Worm (Caenorhabditis elegans) whole organism, midembryonic: ENCODE data around the gene ubc-8.

Experiments
- T22C8.4 ChIP-seq: fragments of 200-800 bp; sonication (Bioruptor generic); IDR thresholded peaks from 2 replicates; pipeline ENCODE4 v1.3.6; 2022; ENCODE audit warnings: missing genetic modification characterization, missing compliant biosample characterization
- cog-1 ChIP-seq: sonication (generic microtip); optimal IDR thresholded peaks from 2 replicates; lab custom pipeline; 2016; ENCODE audit warnings: missing genetic modification characterization, missing compliant biosample characterization
- flt-1 ChIP-seq: fragments of 200-800 bp; sonication (Bioruptor generic); IDR thresholded peaks from 2 replicates; pipeline ENCODE4 v1.3.6; 2022; ENCODE audit warnings: missing genetic modification characterization, missing compliant biosample characterization
- ref-1 ChIP-seq: fragments of 200-800 bp; sonication (Bioruptor generic); conservative IDR thresholded peaks from 2 replicates; pipeline ENCODE4 v1.3.6; 2022; ENCODE audit warnings: missing genetic modification reagents, missing genetic modification characterization, missing compliant biosample characterization
- tab-1 ChIP-seq: fragments of 200-800 bp; sonication (Bioruptor generic); IDR thresholded peaks from 2 replicates; pipeline ENCODE4 v1.3.6; 2022; ENCODE audit warnings: missing genetic modification characterization, missing compliant biosample characterization
- ztf-23 ChIP-seq: fragments of 200-800 bp; sonication (Bioruptor generic); IDR thresholded peaks from 2 replicates; pipeline ENCODE4 v1.3.6; 2022; ENCODE audit warnings: missing genetic modification reagents, missing genetic modification characterization, missing compliant biosample characterization

DNA sequence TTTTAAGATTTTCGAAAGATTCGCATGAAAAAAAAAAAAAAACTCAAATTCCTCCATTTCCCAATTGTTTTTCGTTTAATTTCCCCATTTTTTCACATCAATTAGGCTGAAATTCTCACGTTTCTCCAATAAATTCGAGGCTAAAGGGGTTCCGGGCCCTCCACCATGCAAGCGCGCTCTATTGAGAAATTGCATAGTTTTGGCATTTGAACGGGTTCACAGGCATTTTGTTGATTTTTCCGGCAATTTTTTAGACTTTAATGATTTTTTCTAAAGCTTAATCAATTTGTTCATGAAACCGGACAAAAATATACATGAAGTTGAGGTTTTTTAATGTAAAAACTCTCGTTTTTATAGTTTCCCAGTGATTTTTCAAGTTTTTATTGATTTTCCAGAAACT, 40.9 kb downstream of the ubc-8 start:
- TF ChIP-seq cog-1 (tag; lab: Kevin White, UChicago) = no peak
- peak; percentile 42; the same call in 1 of the 2 replicates for TF ChIP-seq ztf-23 (GFP tag; lab: Robert Waterston, UW)
- no peak for TF ChIP-seq flt-1 (GFP tag; lab: Robert Waterston, UW)
- no peak for TF ChIP-seq T22C8.4 (GFP tag; lab: Robert Waterston, UW)
- no peak for TF ChIP-seq ref-1
- TF ChIP-seq tab-1 (GFP tag; lab: Robert Waterston, UW) = no peak
